Fruit fly (Drosophila melanogaster): ENCODE data around the gene CG13625.

CG13625 gene

DNA sequence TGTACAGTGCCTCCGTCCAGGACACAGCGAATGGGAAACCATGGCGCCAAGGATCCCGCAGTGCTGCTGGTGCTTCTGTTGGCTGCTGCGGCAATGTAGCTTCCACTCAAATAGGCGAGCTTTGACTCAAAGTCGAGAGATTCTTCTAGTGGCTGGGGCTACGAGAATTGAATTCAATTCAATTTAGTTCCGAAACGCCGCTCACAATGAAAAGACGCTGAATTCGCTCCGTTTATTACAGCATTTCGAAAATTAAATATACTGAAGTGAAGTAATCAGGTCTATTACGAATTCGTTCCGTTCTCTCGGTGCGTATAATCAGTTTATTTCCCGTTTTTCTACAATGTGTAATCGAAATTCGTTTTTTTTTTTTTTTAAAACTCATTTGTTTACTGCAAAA is 36.1 kb downstream of the CG13625 start:
- TF ChIP-seq Dif (GFP tag; optimal IDR thresholded peaks at IDR 0.05; ENCODE audit: partially characterized antibody) (no peak), OdsH (GFP tag; optimal IDR thresholded peaks at IDR 0.05) (no peak), Jra (GFP tag; optimal IDR thresholded peaks at IDR 0.05) (no peak), brk (GFP tag; optimal IDR thresholded peaks at IDR 0.05) (no peak), Vsx2 (GFP tag; optimal IDR thresholded peaks at IDR 0.05; ENCODE audit: partially characterized antibody) (no peak), dsf (GFP tag; optimal IDR thresholded peaks at IDR 0.05; ENCODE audit: borderline replicate concordance) (no peak), foxo (GFP tag; optimal IDR thresholded peaks at IDR 0.05) (no peak), Dfd (GFP tag; optimal IDR thresholded peaks at IDR 0.05) (no peak), jim (GFP tag; optimal IDR thresholded peaks at IDR 0.05) (no peak), pan (optimal IDR thresholded peaks at IDR 0.05) (no peak), GATAd (GFP tag; optimal IDR thresholded peaks at IDR 0.05) (no peak), N (GFP tag; optimal IDR thresholded peaks at IDR 0.05) (no peak), CG32264 (GFP tag; optimal IDR thresholded peaks at IDR 0.05) (no peak), Hr78 (GFP tag; optimal IDR thresholded peaks at IDR 0.05) (no peak), br (GFP tag; optimal IDR thresholded peaks at IDR 0.05) (no peak), lola (GFP tag; optimal IDR thresholded peaks at IDR 0.05) (no peak), psq (GFP tag; optimal IDR thresholded peaks at IDR 0.05) (no peak), Hnf4 (GFP tag; optimal IDR thresholded peaks at IDR 0.05) (no peak)

DNA sequence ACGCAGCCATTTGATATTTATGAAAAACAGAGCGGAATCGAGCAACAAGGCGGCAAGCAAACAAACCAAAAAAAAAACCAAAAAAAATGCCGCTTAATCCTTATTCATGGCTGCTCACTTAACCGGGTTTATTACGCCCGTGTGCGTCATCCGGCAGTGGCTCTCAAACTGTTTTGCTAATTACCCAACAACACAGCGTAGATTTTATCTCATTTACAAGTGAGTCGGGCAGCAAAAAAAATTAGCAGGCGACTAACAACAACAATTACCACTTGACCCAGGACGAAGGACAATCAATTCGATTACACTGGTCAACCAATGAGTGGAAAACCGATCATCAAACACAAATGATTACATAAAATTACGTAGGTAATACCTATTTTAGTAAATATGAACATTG is 36.7 kb downstream of the CG13625 start:
- TF ChIP-seq sage (GFP tag; optimal IDR thresholded peaks at IDR 0.05) = no peak
- no peak for TF ChIP-seq psq (GFP tag; optimal IDR thresholded peaks at IDR 0.05)
- TF ChIP-seq Hnf4 (GFP tag; optimal IDR thresholded peaks at IDR 0.05) = no peak
- TF ChIP-seq Myc (optimal IDR thresholded peaks at IDR 0.05) = no peak
- no peak for TF ChIP-seq pan (optimal IDR thresholded peaks at IDR 0.05)
- no peak for TF ChIP-seq dmrt93B (GFP tag; optimal IDR thresholded peaks at IDR 0.05)

DNA sequence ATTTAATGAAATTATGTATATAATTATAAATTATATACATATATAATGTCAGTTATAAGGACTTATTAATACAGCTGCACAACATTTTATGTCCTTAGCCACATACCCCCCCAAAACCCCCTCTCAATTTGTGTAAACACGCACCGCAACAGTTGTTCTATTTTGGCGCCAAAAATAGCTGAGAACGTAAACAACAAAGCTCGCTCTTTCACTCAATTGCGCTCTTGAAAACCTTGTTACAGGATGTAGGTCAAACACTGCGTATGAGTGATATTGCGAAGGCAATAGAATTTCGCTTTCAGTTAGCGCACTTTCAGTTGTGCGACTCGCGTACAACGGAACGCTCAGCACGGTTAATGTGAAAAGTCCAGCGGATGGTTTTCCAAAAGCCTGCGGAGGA is 40.6 kb downstream of the CG13625 start, which contains the start of gene Esyt2:
TSS of gene Esyt2 (plus strand) at position 332 of the 400 bp plus-strand sequence.
- no peak for TF ChIP-seq CG9705 (GFP tag; optimal IDR thresholded peaks at IDR 0.05)
- no peak for TF ChIP-seq brk (GFP tag; optimal IDR thresholded peaks at IDR 0.05)
- no peak for TF ChIP-seq dmrt93B (GFP tag; optimal IDR thresholded peaks at IDR 0.05)
- TF ChIP-seq Jra (GFP tag; optimal IDR thresholded peaks at IDR 0.05) = no peak
- TF ChIP-seq CG32264 (GFP tag; optimal IDR thresholded peaks at IDR 0.05) = no peak
- no peak for TF ChIP-seq Abd-B (GFP tag; optimal IDR thresholded peaks at IDR 0.05)
- no peak for TF ChIP-seq HLH106 (tag; optimal IDR thresholded peaks at IDR 0.05)
- TF ChIP-seq dsf (GFP tag; optimal IDR thresholded peaks at IDR 0.05; ENCODE audit: borderline replicate concordance) = no peak
- TF ChIP-seq Dif (GFP tag; optimal IDR thresholded peaks at IDR 0.05; ENCODE audit: partially characterized antibody) = no peak
- no peak for TF ChIP-seq dl (GFP tag; optimal IDR thresholded peaks at IDR 0.05; ENCODE audit: insufficient read depth in 1 of 2, partially characterized antibody in 2 of 2)

dm6 chr3R:24543676-24544277 is 41.2 kb downstream of the CG13625 start, which contains the start of gene Cftr:
Gene Cftr, minus strand, starts transcription at chr3R:24543914.
- TF ChIP-seq Hr83 (GFP tag; optimal IDR thresholded peaks at IDR 0.05; ENCODE audit: poor library complexity, severe bottlenecking) (peak; percentile 92), Hr78 (GFP tag; optimal IDR thresholded peaks at IDR 0.05) (no peak), br (GFP tag; optimal IDR thresholded peaks at IDR 0.05) (peak; percentile 75), Mio (GFP tag; optimal IDR thresholded peaks at IDR 0.05) (peak; percentile 29), Rel (GFP tag; optimal IDR thresholded peaks at IDR 0.05) (no peak), Rel (tag; optimal IDR thresholded peaks at IDR 0.05) (peak; percentile 91), N (GFP tag; optimal IDR thresholded peaks at IDR 0.05) (no peak), ey (GFP tag; optimal IDR thresholded peaks at IDR 0.05) (peak; percentile 32), fru (GFP tag; optimal IDR thresholded peaks at IDR 0.05) (peak; percentile 71), brk (GFP tag; optimal IDR thresholded peaks at IDR 0.05) (peak; percentile 91), sv (GFP tag; optimal IDR thresholded peaks at IDR 0.05) (peak; percentile 32), CG32264 (GFP tag; optimal IDR thresholded peaks at IDR 0.05) (peak; percentile 37), Sp1 (GFP tag; optimal IDR thresholded peaks at IDR 0.05) (peak; percentile 64), Jra (GFP tag; optimal IDR thresholded peaks at IDR 0.05) (peak; percentile 82), Dif (GFP tag; optimal IDR thresholded peaks at IDR 0.05; ENCODE audit: partially characterized antibody) (peak; percentile 77), foxo (GFP tag; optimal IDR thresholded peaks at IDR 0.05) (peak in 1 of 2 experiments; percentile 61), h (GFP tag; optimal IDR thresholded peaks at IDR 0.05) (peak; percentile 78), Dfd (GFP tag; optimal IDR thresholded peaks at IDR 0.05) (no peak), Vsx2 (GFP tag; optimal IDR thresholded peaks at IDR 0.05; ENCODE audit: partially characterized antibody) (no peak), psq (GFP tag; optimal IDR thresholded peaks at IDR 0.05) (peak; percentile 38), lola (GFP tag; optimal IDR thresholded peaks at IDR 0.05) (no peak), tai (GFP tag; optimal IDR thresholded peaks at IDR 0.05) (peak; percentile 80), Hnf4 (GFP tag; optimal IDR thresholded peaks at IDR 0.05) (peak; percentile 86), woc (GFP tag; optimal IDR thresholded peaks at IDR 0.05) (peak; percentile 62), rgr (GFP tag; optimal IDR thresholded peaks at IDR 0.05) (peak; percentile 78), usp (GFP tag; optimal IDR thresholded peaks at IDR 0.05) (no peak), HLH106 (tag; optimal IDR thresholded peaks at IDR 0.05) (peak; percentile 50), dl (GFP tag; optimal IDR thresholded peaks at IDR 0.05; ENCODE audit: insufficient read depth in 1 of 2, partially characterized antibody in 2 of 2) (no peak), dsf (GFP tag; optimal IDR thresholded peaks at IDR 0.05; ENCODE audit: borderline replicate concordance) (peak; percentile 62), Abd-B (GFP tag; optimal IDR thresholded peaks at IDR 0.05) (no peak), sage (GFP tag; optimal IDR thresholded peaks at IDR 0.05) (no peak), pan (optimal IDR thresholded peaks at IDR 0.05) (no peak), OdsH (GFP tag; optimal IDR thresholded peaks at IDR 0.05) (peak; percentile 61), Myc (optimal IDR thresholded peaks at IDR 0.05) (peak; percentile 39), CG9705 (GFP tag; optimal IDR thresholded peaks at IDR 0.05) (peak; percentile 45), jim (GFP tag; optimal IDR thresholded peaks at IDR 0.05) (peak; percentile 88), GATAd (GFP tag; optimal IDR thresholded peaks at IDR 0.05) (no peak), dmrt93B (GFP tag; optimal IDR thresholded peaks at IDR 0.05) (no peak)
